Fruit fly (Drosophila melanogaster) whole organism, adult: ENCODE measurements around the gene sturkopf.

Experiments used
- CG5204 ChIP-seq: fragments of 200-800 bp; sonication (Bioruptor generic); optimal IDR thresholded peaks from 2 replicates; lab custom pipeline; 2016; ENCODE audit warnings: missing biosample characterization, missing genetic modification characterization
- CG7045 ChIP-seq: fragments of 200-800 bp; sonication (Bioruptor generic); optimal IDR thresholded peaks from 2 replicates; lab custom pipeline; 2017; ENCODE audit warnings: missing biosample characterization, mild to moderate bottlenecking, missing genetic modification characterization
- cic ChIP-seq: fragments of 200-800 bp; sonication (Bioruptor generic); optimal IDR thresholded peaks from 2 replicates; lab custom pipeline; 2017; ENCODE audit warnings: missing biosample characterization, mild to moderate bottlenecking, missing genetic modification characterization, moderate library complexity
- toe ChIP-seq: fragments of 200-800 bp; sonication (Bioruptor generic); optimal IDR thresholded peaks from 2 replicates; lab custom pipeline; 2016; ENCODE audit warnings: missing biosample characterization, missing genetic modification characterization

- TF ChIP-seq cic (no peak), CG5204 (no peak), CG7045 (GFP tag; lab: Kevin White, UChicago) (no peak), toe (no peak)
Measured at dm6 chr3L:1295693-1296092, 17.5 kb downstream of the sturkopf start, which contains the start of gene Rabex-5.
